Worm (Caenorhabditis elegans) whole organism, early embryonic: ENCODE measurements around the gene ador-1.

Experiments used
- ama-1 ChIP-seq: fragments of 150-350 bp; optimal IDR thresholded peaks from 2 replicates; lab custom pipeline; 2014
- ceh-13 ChIP-seq: fragments of 200-800 bp; sonication (Bioruptor generic); optimal IDR thresholded peaks from 2 replicates; lab custom pipeline; 2018; ENCODE audit warnings: mild to moderate bottlenecking, missing genetic modification characterization, missing compliant biosample characterization
- ets-7 ChIP-seq: sonication (generic microtip); optimal IDR thresholded peaks from 2 replicates; lab custom pipeline; 2016; ENCODE audit warnings: missing genotype, missing genetic modification characterization, missing compliant biosample characterization
- hnd-1 ChIP-seq: sonication (generic microtip); optimal IDR thresholded peaks from 2 replicates; lab custom pipeline; 2016; ENCODE audit warnings: missing genetic modification characterization, missing compliant biosample characterization
- pes-1 ChIP-seq: fragments of 200-800 bp; sonication (Bioruptor generic); IDR thresholded peaks from 2 replicates; pipeline ENCODE4 v1.3.6; 2022; ENCODE audit warnings: missing genetic modification reagents, missing genetic modification characterization, missing compliant biosample characterization
- scrt-1 ChIP-seq: fragments of 200-800 bp; sonication (Bioruptor generic); IDR thresholded peaks from 2 replicates; pipeline ENCODE4 v1.3.6; 2022; ENCODE audit warnings: missing genetic modification characterization, missing compliant biosample characterization
- tbx-11 ChIP-seq: fragments of 200-800 bp; sonication (Bioruptor generic); IDR thresholded peaks from 2 replicates; pipeline ENCODE4 v1.3.6; 2022; ENCODE audit warnings: missing genetic modification characterization, missing compliant biosample characterization
- tbx-37 ChIP-seq: fragments of 200-800 bp; sonication (Bioruptor generic); conservative IDR thresholded peaks from 2 replicates; pipeline ENCODE4 v1.3.6; 2022; ENCODE audit warnings: missing genetic modification reagents, missing genetic modification characterization, missing compliant biosample characterization

DNA sequence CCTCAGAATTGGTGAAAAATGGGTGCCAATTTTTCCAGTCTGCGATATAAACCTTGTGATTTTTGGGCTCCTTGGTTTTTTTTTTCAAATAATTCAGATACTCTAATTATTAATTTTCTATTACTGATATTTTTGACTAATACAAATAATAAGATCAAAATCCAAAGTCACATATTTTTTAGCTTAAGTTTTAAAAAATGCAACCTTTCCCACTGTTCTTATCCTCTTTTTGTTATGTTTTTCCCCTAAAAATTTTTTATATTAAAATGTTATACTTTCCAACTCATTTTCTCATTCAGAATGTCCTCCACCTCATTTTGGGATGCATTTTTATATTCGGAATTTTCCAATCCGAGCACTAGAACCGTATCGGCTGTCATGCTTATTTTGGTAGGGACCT, 28.3 kb upstream of the ador-1 start, which contains the start of gene srx-120:
- no peak for TF ChIP-seq ceh-13 (GFP tag; lab: Kevin White, UChicago)
- no peak for TF ChIP-seq hnd-1 (tag; lab: Kevin White, UChicago)
- TF ChIP-seq ets-7 (tag; lab: Kevin White, UChicago) = no peak
- no peak for TF ChIP-seq tbx-37 (GFP tag; lab: Robert Waterston, UW)
- TF ChIP-seq pes-1 (GFP tag; lab: Robert Waterston, UW) = no peak
- TF ChIP-seq tbx-11 = no peak
- no peak for TF ChIP-seq ama-1 (lab: Kevin White, UChicago)
- no peak for TF ChIP-seq scrt-1 (GFP tag; lab: Robert Waterston, UW)
